Worm (Caenorhabditis elegans): Measurements from ENCODE around the gene C34E11.2.

C34E11.2 gene

ce11 chrX:11804057-11804456, 10.5 kb downstream of the C34E11.2 start, which contains the start of gene C34E11.4:
C34E11.4 (plus strand) TSS chrX:11804210.
- TF ChIP-seq eor-1 (tag; optimal IDR thresholded peaks at IDR 0.05) (no peak), nfya-1 (tag; optimal IDR thresholded peaks at IDR 0.05; ENCODE audit: insufficient read depth) (no peak), egl-27 (tag; optimal IDR thresholded peaks at IDR 0.05) (no peak), ama-1 (optimal IDR thresholded peaks at IDR 0.05) (no peak), nhr-12 (tag; optimal IDR thresholded peaks at IDR 0.05) (no peak), nhr-76 (tag; optimal IDR thresholded peaks at IDR 0.05) (no peak), elt-2 (tag; optimal IDR thresholded peaks at IDR 0.05) (peak; percentile 43)

- TF ChIP-seq ZK546.5 (tag; optimal IDR thresholded peaks at IDR 0.05) (no peak), elt-3 (tag; optimal IDR thresholded peaks at IDR 0.05) (no peak), nhr-12 (tag; optimal IDR thresholded peaks at IDR 0.05) (no peak), hmg-11 (tag; optimal IDR thresholded peaks at IDR 0.05) (peak; percentile 79), mml-1 (tag; optimal IDR thresholded peaks at IDR 0.05) (no peak), unc-62 (GFP tag; optimal IDR thresholded peaks at IDR 0.05) (no peak), daf-12 (tag; optimal IDR thresholded peaks at IDR 0.05) (no peak), nhr-76 (tag; optimal IDR thresholded peaks at IDR 0.05) (no peak), ceh-28 (tag; optimal IDR thresholded peaks at IDR 0.05) (peak; percentile 74), nhr-43 (tag; optimal IDR thresholded peaks at IDR 0.05; ENCODE audit: poor library complexity, severe bottlenecking) (peak; percentile 47), sea-2 (GFP tag; optimal IDR thresholded peaks at IDR 0.05) (no peak), nfya-1 (tag; optimal IDR thresholded peaks at IDR 0.05; ENCODE audit: insufficient read depth) (peak; percentile 54), pha-4 (tag; optimal IDR thresholded peaks at IDR 0.05) (peak; percentile 78), egl-27 (tag; optimal IDR thresholded peaks at IDR 0.05) (no peak), nhr-25 (tag; optimal IDR thresholded peaks at IDR 0.05) (peak; percentile 53), elt-2 (tag; optimal IDR thresholded peaks at IDR 0.05) (peak; percentile 52), lin-15B (tag; optimal IDR thresholded peaks at IDR 0.05) (peak; percentile 1), skn-1 (tag; optimal IDR thresholded peaks at IDR 0.05) (peak; percentile 31), snpc-4 (tag; optimal IDR thresholded peaks at IDR 0.05) (peak; percentile 15), jun-1 (tag; optimal IDR thresholded peaks at IDR 0.05) (no peak), ztf-11 (tag; optimal IDR thresholded peaks at IDR 0.05) (no peak), eor-1 (tag; optimal IDR thresholded peaks at IDR 0.05) (no peak), nhr-23 (tag; optimal IDR thresholded peaks at IDR 0.05) (peak; percentile 77)
Observed at ce11 chrX:11798057-11798555, 16.4 kb downstream of the C34E11.2 start, which contains the start of gene rsd-3. rsd-3 (plus strand) TSS chrX:11798505.

- TF ChIP-seq sea-2 (GFP tag; optimal IDR thresholded peaks at IDR 0.05) (no peak), pqm-1 (tag; optimal IDR thresholded peaks at IDR 0.05) (peak; percentile 8), nfya-1 (tag; optimal IDR thresholded peaks at IDR 0.05; ENCODE audit: insufficient read depth) (no peak), jun-1 (tag; optimal IDR thresholded peaks at IDR 0.05) (peak; percentile 48), ZK546.5 (tag; optimal IDR thresholded peaks at IDR 0.05) (no peak), ceh-28 (tag; optimal IDR thresholded peaks at IDR 0.05) (no peak), elt-3 (tag; optimal IDR thresholded peaks at IDR 0.05) (no peak), elt-2 (tag; optimal IDR thresholded peaks at IDR 0.05) (peak; percentile 92), nhr-12 (tag; optimal IDR thresholded peaks at IDR 0.05) (no peak), hmg-11 (tag; optimal IDR thresholded peaks at IDR 0.05) (no peak), pha-4 (tag; optimal IDR thresholded peaks at IDR 0.05) (peak; percentile 42), skn-1 (tag; optimal IDR thresholded peaks at IDR 0.05) (peak; percentile 6), unc-62 (GFP tag; optimal IDR thresholded peaks at IDR 0.05) (no peak), unc-39 (tag; optimal IDR thresholded peaks at IDR 0.05) (no peak), elt-1 (tag; optimal IDR thresholded peaks at IDR 0.05) (no peak)
Observed at ce11 chrX:11792730-11793129, 21.8 kb downstream of the C34E11.2 start.

- no peak for TF ChIP-seq nhr-25 (tag; optimal IDR thresholded peaks at IDR 0.05)
- no peak for TF ChIP-seq nhr-23 (tag; optimal IDR thresholded peaks at IDR 0.05)
- TF ChIP-seq elt-2 (tag; optimal IDR thresholded peaks at IDR 0.05) = peak; percentile 95
- TF ChIP-seq ceh-9 (tag; optimal IDR thresholded peaks at IDR 0.05) = no peak
- TF ChIP-seq elt-1 (tag; optimal IDR thresholded peaks at IDR 0.05) = no peak
- TF ChIP-seq ztf-11 (tag; optimal IDR thresholded peaks at IDR 0.05) = no peak
- no peak for TF ChIP-seq egl-5 (tag; optimal IDR thresholded peaks at IDR 0.05)
- TF ChIP-seq skn-1 (tag; optimal IDR thresholded peaks at IDR 0.05) = no peak
- no peak for TF ChIP-seq fkh-10 (GFP tag; optimal IDR thresholded peaks at IDR 0.05)
- no peak for TF ChIP-seq ceh-16 (tag; optimal IDR thresholded peaks at IDR 0.05)
- no peak for TF ChIP-seq ceh-28 (tag; optimal IDR thresholded peaks at IDR 0.05)
- no peak for TF ChIP-seq zag-1 (tag; optimal IDR thresholded peaks at IDR 0.05)
- TF ChIP-seq ztf-4 (tag; optimal IDR thresholded peaks at IDR 0.05) = no peak
- no peak for TF ChIP-seq nhr-43 (tag; optimal IDR thresholded peaks at IDR 0.05; ENCODE audit: poor library complexity, severe bottlenecking)
- no peak for TF ChIP-seq R02D3.7 (tag; optimal IDR thresholded peaks at IDR 0.05)
- no peak for TF ChIP-seq lsy-12 (tag; optimal IDR thresholded peaks at IDR 0.05)
- no peak for TF ChIP-seq egl-27 (tag; optimal IDR thresholded peaks at IDR 0.05)
- no peak for TF ChIP-seq mml-1 (tag; optimal IDR thresholded peaks at IDR 0.05)
- no peak for TF ChIP-seq lin-39 (tag; optimal IDR thresholded peaks at IDR 0.05)
- peak; percentile 50 for TF ChIP-seq pqm-1 (tag; optimal IDR thresholded peaks at IDR 0.05)
- peak; percentile 10 for TF ChIP-seq nfya-1 (tag; optimal IDR thresholded peaks at IDR 0.05; ENCODE audit: insufficient read depth)
- TF ChIP-seq eor-1 (tag; optimal IDR thresholded peaks at IDR 0.05) = no peak
- TF ChIP-seq sea-2 (GFP tag; optimal IDR thresholded peaks at IDR 0.05) = no peak
- no peak for TF ChIP-seq ama-1 (optimal IDR thresholded peaks at IDR 0.05)
- TF ChIP-seq unc-62 (GFP tag; optimal IDR thresholded peaks at IDR 0.05) = no peak
- no peak for TF ChIP-seq tbx-2 (tag; optimal IDR thresholded peaks at IDR 0.05)
- peak; percentile 6 for TF ChIP-seq pha-4 (tag; optimal IDR thresholded peaks at IDR 0.05)
- TF ChIP-seq nhr-28 (tag; optimal IDR thresholded peaks at IDR 0.05) = no peak
- peak; percentile 2 for TF ChIP-seq fos-1 (tag; optimal IDR thresholded peaks at IDR 0.05)
- peak; percentile 1 for TF ChIP-seq hmg-11 (tag; optimal IDR thresholded peaks at IDR 0.05)
Observed at ce11 chrX:11791364-11792221, 23.0 kb downstream of the C34E11.2 start.

All from whole organism, L3 larva.